Worm (Caenorhabditis elegans) whole organism, L3 larva: ENCODE data around the gene col-120.

Source experiments
- jun-1 ChIP-seq: fragments of 150-350 bp; optimal IDR thresholded peaks from 2 replicates; lab custom pipeline; 2014; ENCODE audit warnings: missing biosample characterization, missing genetic modification reagents, missing genetic modification characterization
- nhr-237 ChIP-seq: fragments of 150-350 bp; optimal IDR thresholded peaks from 2 replicates; lab custom pipeline; 2014; ENCODE audit warnings: missing biosample characterization, missing genetic modification characterization

- TF ChIP-seq jun-1 (tag; lab: Kevin White, UChicago), result no peak
- TF ChIP-seq nhr-237 (tag; lab: Kevin White, UChicago), result no peak
Observed at ce11 chrIV:9256865-9257264, 4.7 kb downstream of the col-120 start.
